Fruit fly (Drosophila melanogaster): ENCODE data around the gene spn-A.

spn-A gene

DNA sequence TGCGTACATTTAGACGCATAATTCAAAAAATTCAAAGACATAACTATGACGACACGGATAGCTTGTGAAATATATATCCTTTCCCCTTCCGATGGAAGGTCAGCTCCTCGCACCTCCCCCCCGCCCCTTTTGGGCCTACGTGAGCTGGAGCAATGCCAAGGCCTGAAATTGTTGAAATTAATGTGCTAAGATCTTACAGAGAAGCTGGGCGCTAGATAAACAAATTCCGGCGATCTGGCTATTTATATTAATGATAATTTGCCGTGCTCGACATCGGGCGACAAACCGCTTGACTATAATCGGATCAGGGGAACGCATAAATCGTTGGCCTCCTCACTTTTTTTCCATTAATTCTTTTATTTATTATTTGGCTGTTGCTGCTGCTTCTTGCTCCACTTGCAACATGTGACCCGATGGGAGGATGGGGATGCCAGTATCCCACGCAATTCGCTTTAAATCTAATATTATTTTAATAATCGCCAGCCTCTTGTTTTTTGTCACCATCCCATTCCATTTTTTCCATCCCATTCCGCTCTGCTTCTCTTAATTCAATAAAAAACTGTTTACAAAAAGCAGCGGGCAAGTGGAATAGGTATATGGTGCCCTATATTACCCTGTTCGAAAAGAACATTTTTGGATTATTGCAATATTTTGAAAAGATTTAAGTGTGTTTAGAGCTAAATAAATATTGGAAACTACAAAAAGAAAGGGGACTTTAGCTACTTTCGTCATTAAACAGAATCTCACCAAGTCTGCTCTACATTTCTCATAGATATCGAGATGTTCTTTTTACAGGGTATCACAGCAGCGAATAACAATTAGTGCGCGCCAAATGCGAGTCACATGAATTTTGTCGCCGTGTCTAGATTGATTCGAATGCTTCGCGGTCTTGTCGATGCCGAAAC is 36.2 kb upstream of the spn-A start:
- TF ChIP-seq Clk (GFP tag; optimal IDR thresholded peaks at IDR 0.05) (no peak), kay (GFP tag; ENCODE audit: borderline replicate concordance) (peak; percentile 54), bab1 (GFP tag; optimal IDR thresholded peaks at IDR 0.05) (no peak)

DNA sequence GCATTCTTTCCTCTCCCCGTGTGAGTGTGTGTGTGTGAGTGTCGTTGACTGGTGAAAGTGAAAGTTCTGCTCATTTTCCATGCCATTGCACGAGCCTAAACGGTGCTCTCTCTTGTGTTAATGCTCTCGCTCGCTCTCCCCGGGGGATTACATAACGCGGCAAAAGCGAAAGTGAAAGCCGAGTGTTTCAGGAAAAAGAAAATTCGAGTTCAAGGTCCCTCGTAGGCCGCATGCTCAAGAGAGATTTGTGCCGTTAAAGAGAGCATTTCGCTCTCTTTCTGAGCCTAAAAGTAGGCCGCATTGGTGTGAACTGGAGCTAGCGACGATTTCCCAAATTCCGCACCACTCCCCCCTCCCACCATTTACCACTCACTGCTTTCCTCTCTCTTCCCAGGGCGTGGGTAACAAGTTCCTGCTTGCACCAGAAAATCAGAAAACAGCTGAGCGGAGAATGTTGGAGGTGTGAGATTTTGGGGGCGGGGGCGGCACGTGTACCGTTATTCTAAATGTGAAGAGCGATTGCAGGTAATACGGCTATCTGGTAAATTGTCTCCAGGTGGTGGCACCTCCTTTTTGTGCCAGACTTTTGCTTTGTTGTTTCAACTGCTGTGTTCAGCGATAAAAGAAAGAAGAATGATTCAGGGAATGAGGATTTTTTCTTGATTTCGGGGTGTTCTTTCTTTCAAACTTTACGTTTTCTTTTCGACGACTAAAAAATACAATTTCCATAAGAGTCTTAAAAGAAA is 34.6 kb upstream of the spn-A start:
- TF ChIP-seq toe (GFP tag; optimal IDR thresholded peaks at IDR 0.05) = no peak
- TF ChIP-seq CG7045 (GFP tag; optimal IDR thresholded peaks at IDR 0.05) = peak; percentile 21

DNA sequence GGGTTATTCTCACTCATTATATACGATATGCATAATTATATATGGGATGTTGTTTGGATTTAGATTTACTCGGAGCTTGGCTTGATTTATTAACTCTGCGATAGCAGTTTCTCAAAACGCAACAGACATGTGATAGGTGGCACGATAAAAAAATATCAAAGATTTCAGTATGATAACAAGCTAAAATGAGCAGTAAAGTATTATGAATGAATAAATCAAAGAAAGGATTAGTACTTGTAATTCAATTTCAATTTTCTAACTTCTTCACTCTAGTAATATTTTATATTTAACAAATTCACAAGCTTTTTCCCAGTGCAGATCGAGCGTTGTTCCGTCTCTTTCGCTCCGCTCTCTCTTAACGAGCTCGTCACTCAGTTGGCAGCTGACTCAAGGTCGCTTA is 28.3 kb upstream of the spn-A start:
- no peak for TF ChIP-seq Mnt (GFP tag; optimal IDR thresholded peaks at IDR 0.05)
- TF ChIP-seq pad (GFP tag; optimal IDR thresholded peaks at IDR 0.05) = no peak
- TF ChIP-seq Crg-1 (GFP tag; optimal IDR thresholded peaks at IDR 0.05) = no peak
- no peak for TF ChIP-seq ovo (GFP tag; optimal IDR thresholded peaks at IDR 0.05)
- no peak for TF ChIP-seq tj (GFP tag; optimal IDR thresholded peaks at IDR 0.05)
- peak; percentile 35 for TF ChIP-seq CG7101 (tag; optimal IDR thresholded peaks at IDR 0.05)
- TF ChIP-seq kay (GFP tag; ENCODE audit: borderline replicate concordance) = peak; percentile 64
- TF ChIP-seq Hr96 (GFP tag; optimal IDR thresholded peaks at IDR 0.05) = no peak
- TF ChIP-seq cic (GFP tag; optimal IDR thresholded peaks at IDR 0.05) = peak; percentile 18
- no peak for TF ChIP-seq cnc (optimal IDR thresholded peaks at IDR 0.05)
- no peak for TF ChIP-seq bab1 (GFP tag; optimal IDR thresholded peaks at IDR 0.05)
- TF ChIP-seq CG33017 (tag; optimal IDR thresholded peaks at IDR 0.05) = no peak
- no peak for TF ChIP-seq CG12768 (GFP tag; optimal IDR thresholded peaks at IDR 0.05)
- no peak for TF ChIP-seq CG14711 (tag; optimal IDR thresholded peaks at IDR 0.05)
- no peak for TF ChIP-seq Clk (GFP tag; optimal IDR thresholded peaks at IDR 0.05)
- no peak for TF ChIP-seq CG1620 (GFP tag; optimal IDR thresholded peaks at IDR 0.05)
- TF ChIP-seq CG11617 (GFP tag; optimal IDR thresholded peaks at IDR 0.05) = peak; percentile 32
- peak; percentile 20 for TF ChIP-seq toe (GFP tag; optimal IDR thresholded peaks at IDR 0.05)
- peak; percentile 66 for TF ChIP-seq CG5204 (GFP tag; optimal IDR thresholded peaks at IDR 0.05)
- peak; percentile 56 for TF ChIP-seq CG7045 (GFP tag; optimal IDR thresholded peaks at IDR 0.05)

DNA sequence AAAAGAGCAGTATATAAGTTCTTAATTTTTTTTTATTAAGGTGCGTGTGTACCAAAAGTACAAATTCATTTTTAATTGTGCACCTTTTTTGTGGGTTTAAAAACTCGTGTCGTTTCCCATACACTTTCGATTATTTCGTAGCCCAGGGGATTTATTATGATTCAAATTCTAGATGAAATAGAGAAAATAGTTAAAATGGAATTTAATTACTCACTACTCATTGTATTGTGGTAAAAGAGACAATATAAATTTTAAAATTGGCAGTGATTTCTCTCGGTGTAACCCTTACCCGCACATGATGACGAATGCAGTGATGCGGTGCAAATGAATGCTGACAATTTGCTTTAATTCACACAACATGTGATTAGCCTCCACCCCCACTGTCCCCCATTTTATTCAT is 27.4 kb upstream of the spn-A start:
- TF ChIP-seq CG14711 (tag; optimal IDR thresholded peaks at IDR 0.05) = peak; percentile 12
- peak; percentile 20 for TF ChIP-seq CG5204 (GFP tag; optimal IDR thresholded peaks at IDR 0.05)
- no peak for TF ChIP-seq Hr96 (GFP tag; optimal IDR thresholded peaks at IDR 0.05)
- peak; percentile 3 for TF ChIP-seq CG7045 (GFP tag; optimal IDR thresholded peaks at IDR 0.05)

DNA sequence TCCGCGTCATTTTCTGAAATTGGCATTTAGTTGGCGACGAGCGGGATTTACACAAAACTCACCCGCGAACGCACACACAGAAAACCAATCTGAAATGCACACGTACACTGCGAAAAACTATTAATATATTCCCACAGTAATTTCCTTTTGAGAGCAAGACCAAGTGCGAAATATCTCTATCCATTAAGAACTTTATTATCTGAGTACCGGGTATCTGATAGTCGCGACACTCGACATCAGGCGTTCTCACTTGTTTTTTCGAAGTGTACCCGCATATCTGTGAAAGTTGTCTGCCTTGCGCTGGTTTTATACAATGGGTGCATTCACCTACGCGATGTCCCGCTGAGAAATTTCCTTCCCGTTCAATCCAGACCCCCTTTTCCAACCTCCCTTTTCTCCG is 20.3 kb upstream of the spn-A start:
- TF ChIP-seq tj (GFP tag; optimal IDR thresholded peaks at IDR 0.05) (no peak), CG33017 (tag; optimal IDR thresholded peaks at IDR 0.05) (no peak), CG1620 (GFP tag; optimal IDR thresholded peaks at IDR 0.05) (no peak), cic (GFP tag; optimal IDR thresholded peaks at IDR 0.05) (no peak), cnc (optimal IDR thresholded peaks at IDR 0.05) (no peak), Hr96 (GFP tag; optimal IDR thresholded peaks at IDR 0.05) (no peak)

DNA sequence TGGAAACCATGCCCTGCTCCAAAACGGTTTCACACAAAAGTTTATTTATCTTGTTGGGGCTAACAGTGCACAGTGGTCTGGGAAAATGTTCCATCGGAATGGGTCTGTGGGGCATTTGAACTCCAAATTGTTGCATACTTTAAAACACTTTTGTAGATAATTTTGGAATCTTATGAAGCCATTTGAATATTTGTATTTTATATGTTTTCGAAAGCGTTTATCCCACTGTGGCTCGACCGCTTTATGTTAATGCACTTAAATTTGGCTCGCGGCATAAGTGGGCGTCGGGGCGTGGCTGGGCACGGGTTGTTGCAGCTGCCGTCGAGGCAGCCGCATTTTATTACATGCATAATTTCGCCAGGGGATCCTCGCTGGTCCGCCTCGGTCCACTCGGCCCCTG is 16.0 kb upstream of the spn-A start:
- TF ChIP-seq cic (GFP tag; optimal IDR thresholded peaks at IDR 0.05) (no peak), CG1620 (GFP tag; optimal IDR thresholded peaks at IDR 0.05) (no peak), ovo (GFP tag; optimal IDR thresholded peaks at IDR 0.05) (no peak), CG7045 (GFP tag; optimal IDR thresholded peaks at IDR 0.05) (no peak), CG5204 (GFP tag; optimal IDR thresholded peaks at IDR 0.05) (no peak), CG14711 (tag; optimal IDR thresholded peaks at IDR 0.05) (no peak), tj (GFP tag; optimal IDR thresholded peaks at IDR 0.05) (no peak), Clk (GFP tag; optimal IDR thresholded peaks at IDR 0.05) (no peak), CG11617 (GFP tag; optimal IDR thresholded peaks at IDR 0.05) (no peak), toe (GFP tag; optimal IDR thresholded peaks at IDR 0.05) (no peak), Hr96 (GFP tag; optimal IDR thresholded peaks at IDR 0.05) (no peak), cnc (optimal IDR thresholded peaks at IDR 0.05) (no peak), Crg-1 (GFP tag; optimal IDR thresholded peaks at IDR 0.05) (no peak), CG12768 (GFP tag; optimal IDR thresholded peaks at IDR 0.05) (no peak), bab1 (GFP tag; optimal IDR thresholded peaks at IDR 0.05) (no peak), kay (GFP tag; ENCODE audit: borderline replicate concordance) (no peak), Mnt (GFP tag; optimal IDR thresholded peaks at IDR 0.05) (no peak), pad (GFP tag; optimal IDR thresholded peaks at IDR 0.05) (no peak)

DNA sequence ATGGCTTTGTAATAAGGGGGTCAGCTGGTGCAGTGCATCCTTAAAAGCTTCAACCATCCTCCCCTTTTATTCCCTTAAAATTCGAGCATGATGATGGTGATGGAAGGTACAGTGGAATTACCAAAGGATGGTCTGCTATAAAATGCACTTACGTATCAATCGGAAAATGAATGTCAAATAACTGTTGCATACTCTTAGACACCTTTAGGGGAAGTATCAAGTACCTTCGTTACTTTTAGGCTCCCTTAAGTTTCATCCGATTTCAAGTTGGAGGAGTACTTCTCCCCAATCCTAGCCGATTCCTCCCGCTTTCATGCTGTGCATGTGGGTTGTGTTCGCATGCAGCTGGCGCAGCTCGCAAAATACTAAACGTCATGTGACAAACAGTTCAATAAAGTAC is 14.4 kb upstream of the spn-A start:
- no peak for TF ChIP-seq CG14711 (tag; optimal IDR thresholded peaks at IDR 0.05)
- no peak for TF ChIP-seq bab1 (GFP tag; optimal IDR thresholded peaks at IDR 0.05)
- TF ChIP-seq kay (GFP tag; ENCODE audit: borderline replicate concordance) = no peak
- no peak for TF ChIP-seq Crg-1 (GFP tag; optimal IDR thresholded peaks at IDR 0.05)
- TF ChIP-seq toe (GFP tag; optimal IDR thresholded peaks at IDR 0.05) = no peak
- no peak for TF ChIP-seq ovo (GFP tag; optimal IDR thresholded peaks at IDR 0.05)
- TF ChIP-seq Mnt (GFP tag; optimal IDR thresholded peaks at IDR 0.05) = no peak
- no peak for TF ChIP-seq CG1620 (GFP tag; optimal IDR thresholded peaks at IDR 0.05)
- TF ChIP-seq CG7045 (GFP tag; optimal IDR thresholded peaks at IDR 0.05) = no peak
- TF ChIP-seq CG12768 (GFP tag; optimal IDR thresholded peaks at IDR 0.05) = no peak
- TF ChIP-seq CG7101 (tag; optimal IDR thresholded peaks at IDR 0.05) = no peak
- no peak for TF ChIP-seq CG33017 (tag; optimal IDR thresholded peaks at IDR 0.05)

Data from whole organism, adult.